Fruit fly (Drosophila melanogaster): ENCODE data around the gene Ilp5.

The Ilp5 gene

DNA sequence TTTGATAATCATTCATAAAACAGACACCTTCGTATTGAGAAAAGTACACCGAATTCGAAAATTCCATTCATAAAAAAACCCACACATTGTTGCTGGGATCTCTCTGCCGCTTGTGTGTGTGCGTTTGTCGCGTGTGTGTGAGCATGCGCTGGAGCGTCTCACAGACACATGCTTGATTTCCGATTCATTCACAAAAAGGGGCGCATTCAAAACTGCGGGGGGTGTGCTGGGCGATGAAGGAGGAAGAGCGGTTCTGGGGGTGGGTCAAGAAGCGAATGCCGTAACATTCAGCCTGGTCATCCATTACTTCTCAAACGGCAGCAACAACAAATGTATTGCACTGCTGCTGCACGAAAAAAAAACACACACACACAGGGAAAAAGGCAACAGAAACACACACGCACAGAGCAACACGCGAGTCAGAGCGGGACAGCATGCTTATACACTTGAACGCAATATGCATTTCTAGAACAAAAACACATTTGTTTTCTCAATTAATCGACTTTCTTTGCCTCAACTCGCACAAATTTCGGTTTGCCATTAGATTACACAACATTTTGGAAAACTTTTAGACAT lies 30.3 kb upstream of the Ilp5 start:
- peak; percentile 14 for TF ChIP-seq fkh (GFP tag; optimal IDR thresholded peaks at IDR 0.05)
- peak; percentile 66 for TF ChIP-seq CG6163 (GFP tag; IDR thresholded peaks at IDR 0.05)
- peak; percentile 30 to 40 for TF ChIP-seq ss (GFP tag; optimal IDR thresholded peaks at IDR 0.05)
- no peak for TF ChIP-seq CG8119 (GFP tag; IDR thresholded peaks at IDR 0.05)
- TF ChIP-seq Sox14 (GFP tag; optimal IDR thresholded peaks at IDR 0.05) = peak; percentile 62
- TF ChIP-seq Lpt (GFP tag; optimal IDR thresholded peaks at IDR 0.05) = no peak
- no peak for TF ChIP-seq fd85E (GFP tag; optimal IDR thresholded peaks at IDR 0.05)
- peak; percentile 82 for TF ChIP-seq vri (GFP tag; optimal IDR thresholded peaks at IDR 0.05)
- TF ChIP-seq CG6276 (GFP tag; optimal IDR thresholded peaks at IDR 0.05) = peak; percentile 1
- TF ChIP-seq Ets96B (tag; optimal IDR thresholded peaks at IDR 0.05) = peak; percentile 1
- peak; percentile 56 for TF ChIP-seq CG16779 (tag; optimal IDR thresholded peaks at IDR 0.05)
- peak; percentile 72 for TF ChIP-seq svp (GFP tag)
- TF ChIP-seq pdm3 (GFP tag; optimal IDR thresholded peaks at IDR 0.05) = no peak
- TF ChIP-seq Sox15 (GFP tag; optimal IDR thresholded peaks at IDR 0.05) = no peak
- TF ChIP-seq CG1621 (tag; optimal IDR thresholded peaks at IDR 0.05) = no peak
- peak; percentile 37 for TF ChIP-seq Eip75B (GFP tag; optimal IDR thresholded peaks at IDR 0.05)
- TF ChIP-seq CG8319 (GFP tag; optimal IDR thresholded peaks at IDR 0.05) = no peak
- TF ChIP-seq salr (GFP tag; optimal IDR thresholded peaks at IDR 0.05) = peak in 1 of 2 experiments; percentile 7
- TF ChIP-seq Eip78C (GFP tag) = no peak
- TF ChIP-seq CG3919 (GFP tag; optimal IDR thresholded peaks at IDR 0.05) = peak; percentile 42
- peak; percentile 44; the same call in 1 of the 3 replicates for TF ChIP-seq eg (GFP tag; IDR thresholded peaks at IDR 0.05)
- TF ChIP-seq CG8632 (GFP tag; optimal IDR thresholded peaks at IDR 0.05) = no peak
- TF ChIP-seq CG11902 (GFP tag; optimal IDR thresholded peaks at IDR 0.05) = no peak
- TF ChIP-seq CG3032 (tag; optimal IDR thresholded peaks at IDR 0.05) = no peak
- peak; percentile 14 for TF ChIP-seq CG7368 (GFP tag; optimal IDR thresholded peaks at IDR 0.05)
- no peak for TF ChIP-seq CG11762 (GFP tag; optimal IDR thresholded peaks at IDR 0.05; ENCODE audit: insufficient read depth)
- TF ChIP-seq dsx (GFP tag; optimal IDR thresholded peaks at IDR 0.05; ENCODE audit: poor library complexity, severe bottlenecking) = peak; percentile 95
- no peak for TF ChIP-seq dac (GFP tag; optimal IDR thresholded peaks at IDR 0.05)

DNA sequence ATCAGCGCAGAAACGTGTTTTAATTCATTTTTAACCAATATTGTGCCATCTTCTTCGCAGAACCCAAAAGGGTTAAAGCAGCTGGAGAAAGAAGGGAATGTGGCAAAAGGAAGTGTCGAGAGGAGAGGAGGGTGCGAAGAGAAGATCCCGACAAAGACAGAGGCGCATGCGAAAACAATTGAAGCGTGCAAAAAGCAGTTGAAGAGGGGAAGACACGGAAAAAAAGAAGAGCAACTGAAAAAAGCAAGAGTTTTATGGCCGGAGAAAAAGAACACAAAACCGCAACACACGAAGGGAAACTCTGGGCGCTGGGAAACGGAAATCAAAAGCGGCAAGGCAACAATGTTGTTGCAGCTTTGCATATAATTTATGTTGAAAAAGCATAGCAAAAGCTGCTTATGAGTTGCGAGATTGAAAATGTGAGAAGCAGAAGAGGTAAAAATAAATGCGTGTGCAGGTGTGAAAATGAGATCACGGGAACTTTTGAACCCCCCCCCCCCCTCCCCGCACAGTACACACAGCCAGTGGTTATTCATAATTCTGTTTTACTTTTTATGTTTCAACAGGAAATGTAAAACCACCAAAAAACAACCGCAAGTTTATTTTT lies 29.5 kb upstream of the Ilp5 start:
- TF ChIP-seq CG11762 (GFP tag; optimal IDR thresholded peaks at IDR 0.05; ENCODE audit: insufficient read depth) (no peak), CG7368 (GFP tag; optimal IDR thresholded peaks at IDR 0.05) (no peak), CG16779 (tag; optimal IDR thresholded peaks at IDR 0.05) (no peak), fd59A (GFP tag; optimal IDR thresholded peaks at IDR 0.05) (peak; percentile 13), Sox14 (GFP tag; optimal IDR thresholded peaks at IDR 0.05) (peak; percentile 31), CG8632 (GFP tag; optimal IDR thresholded peaks at IDR 0.05) (peak; percentile 11), CG1621 (tag; optimal IDR thresholded peaks at IDR 0.05) (peak; percentile 73), Ets96B (tag; optimal IDR thresholded peaks at IDR 0.05) (peak; percentile 8), dsx (GFP tag; optimal IDR thresholded peaks at IDR 0.05; ENCODE audit: poor library complexity, severe bottlenecking) (peak; percentile 87), ss (GFP tag; optimal IDR thresholded peaks at IDR 0.05) (peak; percentile 40 to 43), Ets21C (GFP tag; optimal IDR thresholded peaks at IDR 0.05) (no peak), Hr4 (GFP tag; optimal IDR thresholded peaks at IDR 0.05) (no peak), CG3032 (tag; optimal IDR thresholded peaks at IDR 0.05) (peak; percentile 29), Blimp-1 (GFP tag; optimal IDR thresholded peaks at IDR 0.05) (peak; percentile 87), CG34406 (GFP tag; optimal IDR thresholded peaks at IDR 0.05) (no peak), Sox102F (GFP tag; optimal IDR thresholded peaks at IDR 0.05) (peak; percentile 55), Smox (GFP tag; optimal IDR thresholded peaks at IDR 0.05) (no peak), Met (GFP tag; optimal IDR thresholded peaks at IDR 0.05) (peak; percentile 7), CG10669 (GFP tag; optimal IDR thresholded peaks at IDR 0.05) (no peak), achi (GFP tag; optimal IDR thresholded peaks at IDR 0.05) (peak; percentile 6), CG11294 (GFP tag; IDR thresholded peaks at IDR 0.05) (no peak), Eip78C (GFP tag) (peak; percentile 54)
